Worm (Caenorhabditis elegans) whole organism, L3 larva: ENCODE measurements around the gene eat-3.

Experiments
- ceh-82 ChIP-seq: fragments of 150-350 bp; optimal IDR thresholded peaks from 2 replicates; lab custom pipeline; 2014; ENCODE audit warnings: missing biosample characterization, missing genetic modification characterization
- nhr-12 ChIP-seq: fragments of 150-350 bp; optimal IDR thresholded peaks from 2 replicates; lab custom pipeline; 2014; ENCODE audit warnings: missing biosample characterization, missing genetic modification characterization
- nhr-77 ChIP-seq: fragments of 150-350 bp; optimal IDR thresholded peaks from 2 replicates; lab custom pipeline; 2014; ENCODE audit warnings: missing biosample characterization, missing genetic modification characterization
- zag-1 ChIP-seq: fragments of 150-350 bp; optimal IDR thresholded peaks from 2 replicates; lab custom pipeline; 2014; ENCODE audit warnings: missing biosample characterization, missing genetic modification characterization

- TF ChIP-seq zag-1 (no peak), ceh-82 (tag; lab: Kevin White, UChicago) (no peak), nhr-12 (tag; lab: Kevin White, UChicago) (no peak), nhr-77 (tag; lab: Kevin White, UChicago) (no peak)
Observed at ce11 chrII:9358230-9358629, 33.6 kb downstream of the eat-3 start, which contains the start of gene mel-11.
